Worm (Caenorhabditis elegans) whole organism, L4 larva: ENCODE measurements around the gene ssl-1.
A peak's percentile ranks its signal among the peaks of the same experiment; 100 is the strongest.

Experiments used
- D1046.2 ChIP-seq: fragments of 200-800 bp; sonication (Bioruptor generic); IDR thresholded peaks from 2 replicates; pipeline ENCODE4 v1.3.6; 2022; ENCODE audit warnings: missing genetic modification characterization, missing compliant biosample characterization
- F10B5.3 ChIP-seq: sonication (generic microtip); optimal IDR thresholded peaks from 2 replicates; lab custom pipeline; 2016; ENCODE audit warnings: mild to moderate bottlenecking, missing genetic modification characterization, missing compliant biosample characterization
- F26F4.8 ChIP-seq: fragments of 200-800 bp; sonication (Bioruptor generic); conservative IDR thresholded peaks from 2 replicates; pipeline ENCODE4 v1.3.6; 2022; ENCODE audit warnings: missing genetic modification characterization, missing compliant biosample characterization
- F44E2.7 ChIP-seq: fragments of 200-800 bp; sonication (Bioruptor generic); IDR thresholded peaks from 2 replicates; pipeline ENCODE4 v2.1.2; 2022; ENCODE audit warnings: missing genetic modification characterization, missing compliant biosample characterization
- F49E8.2 ChIP-seq: sonication (generic microtip); optimal IDR thresholded peaks from 2 replicates; lab custom pipeline; 2016; ENCODE audit warnings: missing compliant biosample characterization, mild to moderate bottlenecking, missing genetic modification characterization, borderline replicate concordance
- Y105C5A.15 ChIP-seq: fragments of 200-800 bp; sonication (Bioruptor generic); IDR thresholded peaks from 2 replicates; pipeline ENCODE4 v1.3.6; 2022; ENCODE audit warnings: missing genetic modification characterization, missing compliant biosample characterization
- Y48G9A.11 ChIP-seq: fragments of 200-800 bp; sonication (Bioruptor generic); IDR thresholded peaks from 2 replicates; pipeline ENCODE4 v1.3.6; 2022; ENCODE audit warnings: missing genetic modification reagents, missing genetic modification characterization, missing compliant biosample characterization
- Y5F2A.4 ChIP-seq: fragments of 200-800 bp; sonication (Bioruptor generic); optimal IDR thresholded peaks from 2 replicates; lab custom pipeline; 2018; ENCODE audit warnings: mild to moderate bottlenecking, missing genetic modification characterization, missing compliant biosample characterization
- ZK337.2 ChIP-seq: fragments of 200-800 bp; sonication (Bioruptor generic); IDR thresholded peaks from 2 replicates; pipeline ENCODE4 v1.3.6; 2022; ENCODE audit warnings: missing genetic modification reagents, missing genetic modification characterization, missing compliant biosample characterization
- aly-2 ChIP-seq: sonication (generic microtip); optimal IDR thresholded peaks from 2 replicates; lab custom pipeline; 2018; ENCODE audit warnings: missing biosample characterization, missing genetic modification characterization
- attf-4 ChIP-seq: sonication (generic microtip); optimal IDR thresholded peaks from 3 replicates; lab custom pipeline; 2017; ENCODE audit warnings: missing biosample characterization, missing genetic modification characterization
- ceh-32 ChIP-seq: sonication (generic microtip); optimal IDR thresholded peaks from 2 replicates; lab custom pipeline; 2016; ENCODE audit warnings: mild to moderate bottlenecking, missing genetic modification characterization, missing compliant biosample characterization; ENCODE audit not compliant: poor library complexity
- ceh-62 ChIP-seq: sonication (generic microtip); optimal IDR thresholded peaks from 2 replicates; lab custom pipeline; 2017; ENCODE audit warnings: missing biosample characterization, missing genetic modification characterization
- daf-12 ChIP-seq: fragments of 150-350 bp; optimal IDR thresholded peaks from 2 replicates; lab custom pipeline; 2014; ENCODE audit warnings: missing biosample characterization, missing genetic modification reagents, missing genetic modification characterization
- daf-16 ChIP-seq, 3 experiments: sonication (generic microtip); optimal IDR thresholded peaks; 2 replicates each; lab custom pipeline; 2016 to 2017; ENCODE audit warnings: missing genetic modification characterization in 3 of 3, missing genetic modification reagents in 3 of 3, mild to moderate bottlenecking in 2 of 3, missing compliant biosample characterization in 2 of 3, missing biosample characterization in 1 of 3, moderate library complexity in 1 of 3
- egl-43 ChIP-seq: fragments of 200-800 bp; sonication (Bioruptor generic); IDR thresholded peaks from 2 replicates; pipeline ENCODE4 v1.3.6; 2022; ENCODE audit warnings: missing genetic modification reagents, missing genetic modification characterization, missing compliant biosample characterization
- hif-1 ChIP-seq, 2 experiments: sonication (generic microtip); optimal IDR thresholded peaks; 2 replicates each; lab custom pipeline; 2016 to 2017; ENCODE audit warnings: missing compliant biosample characterization in 2 of 2, missing genetic modification characterization in 2 of 2, missing genetic modification reagents in 2 of 2, missing genotype in 2 of 2, mild to moderate bottlenecking in 1 of 2
- lim-7 ChIP-seq: fragments of 200-800 bp; sonication (Bioruptor generic); IDR thresholded peaks from 2 replicates; pipeline ENCODE4 v1.3.6; 2022; ENCODE audit warnings: missing genetic modification characterization, missing compliant biosample characterization
- lin-38 ChIP-seq: fragments of 200-800 bp; sonication (Bioruptor generic); IDR thresholded peaks from 2 replicates; pipeline ENCODE4 v1.3.6; 2022; ENCODE audit warnings: missing genetic modification reagents, missing genetic modification characterization, missing compliant biosample characterization
- mdt-29 ChIP-seq: fragments of 200-800 bp; sonication (Bioruptor generic); IDR thresholded peaks from 2 replicates; pipeline ENCODE4 v1.3.6; 2022; ENCODE audit warnings: missing genetic modification reagents, missing genetic modification characterization, missing compliant biosample characterization
- nhr-10 ChIP-seq: fragments of 150-350 bp; optimal IDR thresholded peaks from 2 replicates; lab custom pipeline; 2014; ENCODE audit warnings: missing biosample characterization, missing genetic modification characterization
- nhr-102 ChIP-seq: sonication (generic microtip); optimal IDR thresholded peaks from 2 replicates; lab custom pipeline; 2016; ENCODE audit warnings: mild to moderate bottlenecking, missing genetic modification characterization, moderate library complexity, missing compliant biosample characterization
- nhr-41 ChIP-seq: fragments of 200-800 bp; sonication (Bioruptor generic); IDR thresholded peaks from 2 replicates; pipeline ENCODE4 v1.3.6; 2022; ENCODE audit warnings: missing genetic modification reagents, missing genetic modification characterization, missing compliant biosample characterization
- nhr-48 ChIP-seq: sonication (generic microtip); optimal IDR thresholded peaks from 2 replicates; lab custom pipeline; 2016; ENCODE audit warnings: mild to moderate bottlenecking, missing genetic modification characterization, missing compliant biosample characterization
- nhr-6 ChIP-seq: fragments of 150-350 bp; optimal IDR thresholded peaks from 2 replicates; lab custom pipeline; 2014; ENCODE audit warnings: missing biosample characterization, missing genetic modification characterization
- nhr-76 ChIP-seq: fragments of 150-350 bp; optimal IDR thresholded peaks from 2 replicates; lab custom pipeline; 2014; ENCODE audit warnings: missing biosample characterization, missing genetic modification characterization
- pha-4 ChIP-seq, 2 experiments: fragments of 150-350 bp in 1 of 2; fragments of 200-800 bp in 1 of 2; sonication (Bioruptor generic) in 1 of 2; IDR thresholded peaks in 1 of 2; optimal IDR thresholded peaks in 1 of 2; 2 replicates each; pipeline versions ENCODE4 v1.3.6 to Lab custom; 2014 to 2022; ENCODE audit warnings: missing genetic modification characterization in 2 of 2, missing genetic modification reagents in 2 of 2, missing biosample characterization in 1 of 2, missing compliant biosample characterization in 1 of 2
- php-3 ChIP-seq: fragments of 200-800 bp; sonication (Bioruptor generic); IDR thresholded peaks from 2 replicates; pipeline ENCODE4 v1.3.6; 2022; ENCODE audit warnings: missing genetic modification reagents, missing genetic modification characterization, missing compliant biosample characterization
- saeg-2 ChIP-seq: fragments of 200-800 bp; sonication (Bioruptor generic); IDR thresholded peaks from 2 replicates; pipeline ENCODE4 v1.3.6; 2022; ENCODE audit warnings: missing genetic modification reagents, missing genetic modification characterization, missing compliant biosample characterization
- sdz-12 ChIP-seq: fragments of 200-800 bp; sonication (Bioruptor generic); optimal IDR thresholded peaks from 2 replicates; lab custom pipeline; 2018; ENCODE audit warnings: mild to moderate bottlenecking, missing genetic modification characterization, missing compliant biosample characterization
- snpc-1.2 ChIP-seq: fragments of 200-800 bp; sonication (Bioruptor generic); IDR thresholded peaks from 2 replicates; pipeline ENCODE4 v1.3.6; 2022; ENCODE audit warnings: missing genetic modification reagents, missing genetic modification characterization, missing compliant biosample characterization
- snpc-4 ChIP-seq: fragments of 150-350 bp; optimal IDR thresholded peaks from 2 replicates; lab custom pipeline; 2014; ENCODE audit warnings: missing biosample characterization, missing genetic modification characterization
- spr-3 ChIP-seq: fragments of 200-800 bp; sonication (Bioruptor generic); optimal IDR thresholded peaks from 2 replicates; lab custom pipeline; 2018; ENCODE audit warnings: mild to moderate bottlenecking, missing genetic modification characterization, missing compliant biosample characterization
- unc-39 ChIP-seq: sonication (generic microtip); optimal IDR thresholded peaks from 2 replicates; lab custom pipeline; 2017; ENCODE audit warnings: missing biosample characterization, missing genetic modification characterization
- unc-62 ChIP-seq, 3 experiments: fragments of 150-350 bp in 1 of 3; sonication (generic microtip); optimal IDR thresholded peaks in 2 of 3; peaks in 1 of 3; 1 replicate in 1 of 3; 2 replicates in 2 of 3; lab custom pipeline; 2014 to 2017; ENCODE audit warnings: missing biosample characterization in 3 of 3, missing genetic modification characterization in 3 of 3, missing genetic modification reagents in 3 of 3, missing genotype in 1 of 3

ssl-1 gene

ce11 chrIII:12750831-12751230 lies 36.5 kb downstream of the ssl-1 start, which contains the start of the genes irld-60 and irld-20:
irld-60 (minus strand) TSS chrIII:12750931.
irld-20 (plus strand) TSS chrIII:12751109.
- TF ChIP-seq egl-43 (no peak), lin-38 (GFP tag; lab: Robert Waterston, UW) (no peak), spr-3 (no peak), nhr-41 (GFP tag; lab: Robert Waterston, UW) (no peak), unc-39 (no peak), D1046.2 (GFP tag; lab: Robert Waterston, UW) (no peak), snpc-1.2 (GFP tag; lab: Robert Waterston, UW) (no peak), nhr-76 (no peak), Y5F2A.4 (GFP tag; lab: Kevin White, UChicago) (no peak), attf-4 (no peak), ceh-62 (tag; lab: Kevin White, UChicago) (no peak), snpc-4 (no peak), F26F4.8 (GFP tag; lab: Robert Waterston, UW) (no peak), php-3 (GFP tag; lab: Robert Waterston, UW) (no peak), pha-4 (GFP tag; IDR thresholded peaks at IDR 0.05; lab: Robert Waterston, UW) (no peak), pha-4 (tag; optimal IDR thresholded peaks at IDR 0.05; lab: Kevin White, UChicago) (no peak), lim-7 (GFP tag; lab: Robert Waterston, UW) (no peak), hif-1 (tag; optimal IDR thresholded peaks at IDR 0.05; lab: Kevin White, UChicago) (no peak), Y105C5A.15 (GFP tag; lab: Robert Waterston, UW) (no peak)

- TF ChIP-seq nhr-10 (tag; lab: Kevin White, UChicago) (no peak), F49E8.2 (tag; lab: Kevin White, UChicago) (no peak), ceh-32 (tag; lab: Kevin White, UChicago) (no peak), Y48G9A.11 (GFP tag; lab: Robert Waterston, UW) (no peak)
Observed at ce11 chrIII:12755048-12755447, 40.7 kb downstream of the ssl-1 start, which contains the start of gene srw-10. srw-10 (plus strand) TSS chrIII:12755348.

ce11 chrIII:12757367-12757766 lies 43.0 kb downstream of the ssl-1 start, which contains the start of gene srw-9:
srw-9 (plus strand) TSS chrIII:12757667.
- no peak for TF ChIP-seq nhr-41 (GFP tag; lab: Robert Waterston, UW)
- no peak for TF ChIP-seq ZK337.2
- TF ChIP-seq ceh-32 (tag; lab: Kevin White, UChicago) = no peak
- no peak for TF ChIP-seq F44E2.7 (GFP tag; lab: Robert Waterston, UW)
- no peak for TF ChIP-seq egl-43
- TF ChIP-seq Y5F2A.4 (GFP tag; lab: Kevin White, UChicago) = no peak

ce11 chrIII:12764241-12764640 lies 49.9 kb downstream of the ssl-1 start, which contains the start of the genes irld-19 and irld-61:
irld-19 (minus strand) TSS chrIII:12764341.
irld-61 (plus strand) TSS chrIII:12764553.
- TF ChIP-seq aly-2 (no peak), ZK337.2 (no peak), mdt-29 (GFP tag; lab: Robert Waterston, UW) (no peak), F10B5.3 (tag; lab: Kevin White, UChicago) (no peak), spr-3 (no peak), F26F4.8 (GFP tag; lab: Robert Waterston, UW) (no peak), egl-43 (no peak), sdz-12 (GFP tag; lab: Kevin White, UChicago) (no peak), daf-16 (GFP tag; optimal IDR thresholded peaks at IDR 0.05; lab: Kevin White, UChicago) (no peak), daf-16 (tag; optimal IDR thresholded peaks at IDR 0.05; lab: Kevin White, UChicago) (no peak), nhr-6 (no peak), saeg-2 (GFP tag; lab: Robert Waterston, UW) (no peak), nhr-102 (tag; lab: Kevin White, UChicago) (no peak)
- TF ChIP-seq, all 104 proteins: peak for 0

DNA sequence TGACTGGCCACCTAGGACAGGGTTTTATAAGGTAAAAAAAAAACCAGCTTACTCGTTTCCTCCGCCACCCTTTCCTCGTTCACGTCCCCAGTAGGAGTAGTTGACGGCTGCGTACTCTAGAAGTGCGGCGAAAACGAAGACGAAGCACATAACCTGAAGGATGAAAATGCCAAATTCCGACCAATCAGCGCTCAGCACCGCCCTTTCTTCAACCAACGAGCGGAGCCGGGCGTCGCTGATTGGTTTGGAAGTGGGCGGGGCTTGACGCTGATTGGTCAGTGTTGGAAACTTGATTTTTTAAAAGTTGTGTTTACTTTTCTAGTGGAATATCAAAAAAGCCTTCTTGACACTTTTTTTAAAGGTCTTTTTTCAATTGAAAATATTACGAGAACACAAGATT lies 59.4 kb downstream of the ssl-1 start:
- TF ChIP-seq nhr-48 (tag; lab: Kevin White, UChicago) = no peak
- TF ChIP-seq unc-62 (GFP tag; optimal IDR thresholded peaks at IDR 0.05 in 1 of 2; lab: Kevin White, UChicago) = peak in 1 of 2 experiments; percentile 56
- TF ChIP-seq unc-62 (tag; optimal IDR thresholded peaks at IDR 0.05; lab: Kevin White, UChicago) = no peak
- no peak for TF ChIP-seq daf-12 (tag; lab: Kevin White, UChicago)
